Worm (Caenorhabditis elegans) whole organism, late embryonic: ENCODE data around the gene C07E3.4.

Source experiments
- ceh-24 ChIP-seq: sonication (generic microtip); optimal IDR thresholded peaks from 2 replicates; lab custom pipeline; 2016; ENCODE audit warnings: mild to moderate bottlenecking, missing genetic modification characterization, missing compliant biosample characterization
- ceh-48 ChIP-seq: sonication (generic microtip); optimal IDR thresholded peaks from 2 replicates; lab custom pipeline; 2016; ENCODE audit warnings: missing genetic modification characterization, inconsistent platforms, missing compliant biosample characterization
- elt-2 ChIP-seq: sonication (generic microtip); optimal IDR thresholded peaks from 2 replicates; lab custom pipeline; 2016; ENCODE audit warnings: missing genetic modification reagents, missing genetic modification characterization, missing compliant biosample characterization
- fkh-10 ChIP-seq: fragments of 150-350 bp; optimal IDR thresholded peaks from 2 replicates; lab custom pipeline; 2014; ENCODE audit warnings: missing biosample characterization, missing genetic modification reagents, missing genetic modification characterization
- nfya-1 ChIP-seq: sonication (generic microtip); optimal IDR thresholded peaks from 2 replicates; lab custom pipeline; 2017; ENCODE audit warnings: missing genetic modification characterization, mild to moderate bottlenecking, missing compliant biosample characterization, antibody characterized with exemption, moderate library complexity
- pha-4 ChIP-seq: fragments of 150-350 bp; optimal IDR thresholded peaks from 2 replicates; lab custom pipeline; 2018; ENCODE audit warnings: missing biosample characterization, missing genetic modification reagents, missing genetic modification characterization

ce11 chrII:10382247-10382646, 21.7 kb downstream of the C07E3.4 start:
- TF ChIP-seq elt-2 (tag; lab: Kevin White, UChicago) (no peak), pha-4 (tag; lab: Kevin White, UChicago) (no peak), fkh-10 (GFP tag; lab: Kevin White, UChicago) (no peak), ceh-48 (tag; lab: Kevin White, UChicago) (no peak), nfya-1 (peak; percentile 71), ceh-24 (tag; lab: Kevin White, UChicago) (no peak)
